Fruit fly (Drosophila melanogaster): ENCODE measurements around the gene CG10283.

DNA sequence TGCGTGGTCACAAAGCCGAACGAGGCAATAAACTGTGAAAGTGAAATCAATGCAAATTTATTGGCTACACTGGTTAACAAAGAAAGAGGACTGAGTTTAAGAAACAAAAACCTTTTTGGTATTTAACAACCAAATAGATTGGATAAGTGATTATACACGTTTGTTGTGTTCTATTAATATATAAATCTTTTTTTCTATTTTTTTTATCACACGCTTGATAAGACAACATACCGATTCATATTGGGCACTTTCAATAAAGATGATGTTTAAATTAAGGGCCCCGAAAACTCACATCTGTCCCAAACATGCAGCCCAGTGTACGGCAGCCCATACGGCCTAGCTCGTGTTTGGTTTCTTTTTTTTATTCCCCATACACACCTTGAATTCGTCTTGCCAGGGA lies 8.8 kb upstream of the CG10283 start:
- TF ChIP-seq CG7045 (GFP tag; optimal IDR thresholded peaks at IDR 0.05) (no peak), Crg-1 (GFP tag; optimal IDR thresholded peaks at IDR 0.05) (no peak), toe (GFP tag; optimal IDR thresholded peaks at IDR 0.05) (no peak), CG7101 (tag; optimal IDR thresholded peaks at IDR 0.05) (no peak), CG1620 (GFP tag; optimal IDR thresholded peaks at IDR 0.05) (no peak), Clk (GFP tag; optimal IDR thresholded peaks at IDR 0.05) (no peak), CG12768 (GFP tag; optimal IDR thresholded peaks at IDR 0.05) (no peak), ovo (GFP tag; optimal IDR thresholded peaks at IDR 0.05) (no peak), CG33017 (tag; optimal IDR thresholded peaks at IDR 0.05) (no peak), Mnt (GFP tag; optimal IDR thresholded peaks at IDR 0.05) (no peak), bab1 (GFP tag; optimal IDR thresholded peaks at IDR 0.05) (no peak), pad (GFP tag; optimal IDR thresholded peaks at IDR 0.05) (no peak)

Data from whole organism, adult.